Worm (Caenorhabditis elegans): ENCODE results near the gene Y26G10.1.

DNA sequence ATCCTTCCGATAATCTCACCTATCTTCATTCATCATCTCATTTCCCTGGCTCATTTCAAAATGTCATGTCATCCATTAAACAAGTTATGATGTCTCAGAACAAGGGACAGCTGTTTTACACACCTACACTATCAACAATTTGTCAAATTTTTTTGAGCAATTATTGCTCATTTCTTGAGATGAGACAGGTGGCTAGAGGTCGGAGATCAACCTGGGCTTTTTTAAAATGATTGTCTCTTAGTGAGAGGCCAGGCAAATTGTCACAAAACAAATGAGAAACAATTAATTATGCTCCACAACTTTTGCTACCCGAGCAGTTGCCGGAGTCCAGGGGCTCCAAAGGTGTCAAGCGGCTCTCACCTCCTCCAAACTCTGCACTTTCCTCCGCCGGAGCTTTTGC is 33.1 kb upstream of the Y26G10.1 start:
- TF ChIP-seq ceh-82 (tag; optimal IDR thresholded peaks at IDR 0.05) (no peak), nhr-77 (tag; optimal IDR thresholded peaks at IDR 0.05) (no peak), lin-39 (tag; optimal IDR thresholded peaks at IDR 0.05) (no peak), ama-1 (optimal IDR thresholded peaks at IDR 0.05) (no peak), skn-1 (tag; optimal IDR thresholded peaks at IDR 0.05) (no peak), snpc-4 (tag; optimal IDR thresholded peaks at IDR 0.05) (no peak), crh-2 (tag; optimal IDR thresholded peaks at IDR 0.05) (no peak)
